Fruit fly (Drosophila melanogaster) whole organism, embryonic: ENCODE data around the gene CG5541.
A peak's percentile ranks its signal among the peaks of the same experiment; 100 is the strongest.

Experiments
- ATbp ChIP-seq: fragments of 200-800 bp; sonication (Bioruptor generic); optimal IDR thresholded peaks from 2 replicates; lab custom pipeline; 2017; ENCODE audit warnings: missing biosample characterization, mild to moderate bottlenecking, missing genetic modification characterization, missing genetic modification reagents
- CG12659 ChIP-seq: fragments of 200-800 bp; sonication (Bioruptor generic); optimal IDR thresholded peaks from 3 replicates; lab custom pipeline; 2017; ENCODE audit warnings: mild to moderate bottlenecking, missing biosample characterization, missing genetic modification reagents, missing genetic modification characterization
- CG14050 ChIP-seq: fragments of 200-800 bp; sonication (Bioruptor generic); IDR thresholded peaks from 3 replicates; pipeline ENCODE4 v1.3.6; 2022; ENCODE audit warnings: missing biosample characterization, missing genetic modification characterization
- CG17361 ChIP-seq: fragments of 200-800 bp; sonication (Bioruptor generic); IDR thresholded peaks from 3 replicates; pipeline ENCODE4 v1.3.6; 2022; ENCODE audit warnings: missing biosample characterization, missing genetic modification characterization
- CG17568 ChIP-seq: fragments of 200-800 bp; sonication (Bioruptor generic); optimal IDR thresholded peaks from 2 replicates; lab custom pipeline; 2018; ENCODE audit warnings: missing biosample characterization, mild to moderate bottlenecking, missing genetic modification characterization, moderate library complexity
- CG2199 ChIP-seq: fragments of 200-800 bp; sonication (Bioruptor generic); IDR thresholded peaks from 3 replicates; pipeline ENCODE4 v1.3.6; 2022; ENCODE audit warnings: missing biosample characterization, missing genetic modification characterization
- CG2875 ChIP-seq: fragments of 200-800 bp; sonication (Bioruptor generic); optimal IDR thresholded peaks from 2 replicates; lab custom pipeline; 2017; ENCODE audit warnings: missing biosample characterization, mild to moderate bottlenecking, missing genetic modification characterization, missing genetic modification reagents
- CG33557 ChIP-seq: fragments of 200-800 bp; sonication (Bioruptor generic); optimal IDR thresholded peaks from 2 replicates; lab custom pipeline; 2019; ENCODE audit warnings: missing biosample characterization, mild to moderate bottlenecking, missing genetic modification characterization, moderate library complexity
- CG34422 ChIP-seq: fragments of 200-800 bp; sonication (Bioruptor generic); IDR thresholded peaks from 3 replicates; pipeline ENCODE4 v1.3.6; 2022; ENCODE audit warnings: missing biosample characterization, missing genetic modification characterization
- CG4282 ChIP-seq: fragments of 200-800 bp; sonication (Bioruptor generic); optimal IDR thresholded peaks from 2 replicates; lab custom pipeline; 2016; ENCODE audit warnings: missing biosample characterization, missing genetic modification characterization
- CG4404 ChIP-seq: fragments of 200-800 bp; sonication (Bioruptor generic); IDR thresholded peaks from 2 replicates; pipeline ENCODE4 v1.3.6; 2022; ENCODE audit warnings: missing biosample characterization, missing genetic modification characterization
- CG4854 ChIP-seq: fragments of 200-800 bp; sonication (Bioruptor generic); optimal IDR thresholded peaks from 2 replicates; lab custom pipeline; 2016; ENCODE audit warnings: missing biosample characterization, missing genetic modification characterization, inconsistent platforms
- CG7357 ChIP-seq: fragments of 200-800 bp; sonication (Bioruptor generic); IDR thresholded peaks from 3 replicates; pipeline ENCODE4 v1.3.6; 2022; ENCODE audit warnings: missing biosample characterization, missing genetic modification characterization
- CG7372 ChIP-seq: fragments of 200-800 bp; sonication (Bioruptor generic); IDR thresholded peaks from 2 replicates; pipeline ENCODE4 v1.3.6; 2022; ENCODE audit warnings: missing biosample characterization, missing genetic modification characterization
- CG7745 ChIP-seq: fragments of 200-800 bp; sonication (Bioruptor generic); optimal IDR thresholded peaks from 2 replicates; lab custom pipeline; 2018; ENCODE audit warnings: missing biosample characterization, mild to moderate bottlenecking, missing genetic modification characterization, moderate library complexity
- CG8944 ChIP-seq: fragments of 200-800 bp; sonication (Bioruptor generic); optimal IDR thresholded peaks from 3 replicates; lab custom pipeline; 2016; ENCODE audit warnings: missing biosample characterization, missing genetic modification characterization
- CG9609 ChIP-seq: fragments of 200-800 bp; sonication (Bioruptor generic); optimal IDR thresholded peaks from 3 replicates; lab custom pipeline; 2016; ENCODE audit warnings: missing biosample characterization, missing genetic modification characterization
- CG9876 ChIP-seq: fragments of 200-800 bp; sonication (Bioruptor generic); optimal IDR thresholded peaks from 2 replicates; lab custom pipeline; 2016; ENCODE audit warnings: missing biosample characterization, missing genetic modification characterization
- Dek ChIP-seq: fragments of 200-800 bp; sonication (Bioruptor generic); optimal IDR thresholded peaks from 3 replicates; lab custom pipeline; 2019; ENCODE audit warnings: missing biosample characterization, mild to moderate bottlenecking, missing genetic modification characterization, moderate library complexity
- Dref ChIP-seq: fragments of 200-800 bp; sonication (Bioruptor generic); IDR thresholded peaks from 2 replicates; pipeline ENCODE4 v1.3.6; 2022; ENCODE audit warnings: missing biosample characterization, missing genetic modification characterization
- Ets65A ChIP-seq: fragments of 200-800 bp; sonication (Bioruptor generic); peaks from one replicate; lab custom pipeline; 2016; ENCODE audit warnings: missing biosample characterization, missing genetic modification characterization
- HHEX ChIP-seq: fragments of 200-800 bp; sonication (Bioruptor generic); optimal IDR thresholded peaks from 3 replicates; lab custom pipeline; 2017; ENCODE audit warnings: missing biosample characterization, mild to moderate bottlenecking, missing genetic modification characterization, missing genetic modification reagents
- Hmx ChIP-seq: fragments of 200-800 bp; sonication (Bioruptor generic); optimal IDR thresholded peaks from 2 replicates; lab custom pipeline; 2016; ENCODE audit warnings: missing biosample characterization, missing genetic modification characterization
- Lim3 ChIP-seq: fragments of 200-800 bp; sonication (Bioruptor generic); IDR thresholded peaks from 2 replicates; pipeline ENCODE4 v1.3.6; 2022; ENCODE audit warnings: missing biosample characterization, missing genetic modification characterization
- MBD-R2 ChIP-seq: fragments of 200-800 bp; sonication (Bioruptor generic); IDR thresholded peaks from 2 replicates; pipeline ENCODE4 v1.3.6; 2022; ENCODE audit warnings: missing biosample characterization, missing genetic modification characterization
- NfI ChIP-seq: fragments of 200-800 bp; sonication (Bioruptor generic); optimal IDR thresholded peaks from 3 replicates; lab custom pipeline; 2018; ENCODE audit warnings: missing biosample characterization, mild to moderate bottlenecking, missing genetic modification characterization, moderate library complexity
- Opbp ChIP-seq: fragments of 200-800 bp; sonication (Bioruptor generic); IDR thresholded peaks from 3 replicates; pipeline ENCODE4 v1.3.6; 2022; ENCODE audit warnings: missing biosample characterization, missing genetic modification characterization; ENCODE audit not compliant: partially characterized antibody
- Sry-β ChIP-seq: fragments of 200-800 bp; sonication (Bioruptor generic); optimal IDR thresholded peaks from 2 replicates; lab custom pipeline; 2018; ENCODE audit warnings: missing biosample characterization, mild to moderate bottlenecking, missing genetic modification characterization, moderate library complexity
- ap ChIP-seq: fragments of 200-800 bp; sonication (Bioruptor generic); IDR thresholded peaks from 2 replicates; pipeline ENCODE4 v1.3.6; 2022; ENCODE audit warnings: missing biosample characterization, missing genetic modification characterization
- ara ChIP-seq: fragments of 200-800 bp; sonication (Bioruptor generic); IDR thresholded peaks from 2 replicates; pipeline ENCODE4 v1.3.6; 2022; ENCODE audit warnings: missing biosample characterization, missing genetic modification characterization
- ase ChIP-seq: fragments of 200-800 bp; sonication (Bioruptor generic); IDR thresholded peaks from 3 replicates; pipeline ENCODE4 v1.3.6; 2022; ENCODE audit warnings: missing biosample characterization, missing genetic modification characterization
- bigmax ChIP-seq: fragments of 200-800 bp; sonication (Bioruptor generic); optimal IDR thresholded peaks from 2 replicates; lab custom pipeline; 2018; ENCODE audit warnings: missing biosample characterization, mild to moderate bottlenecking, missing genetic modification characterization
- dan ChIP-seq: fragments of 200-800 bp; sonication (Bioruptor generic); IDR thresholded peaks from 2 replicates; pipeline ENCODE4 v1.3.6; 2022; ENCODE audit warnings: missing biosample characterization, missing genetic modification characterization
- dysf ChIP-seq: fragments of 200-800 bp; sonication (Bioruptor generic); IDR thresholded peaks from 3 replicates; pipeline ENCODE4 v1.3.6; 2022; ENCODE audit warnings: missing biosample characterization, missing genetic modification characterization
- fd3F ChIP-seq: fragments of 200-800 bp; sonication (Bioruptor generic); optimal IDR thresholded peaks from 2 replicates; lab custom pipeline; 2018; ENCODE audit warnings: missing biosample characterization, mild to moderate bottlenecking, missing genetic modification characterization, moderate library complexity
- fd96Cb ChIP-seq: fragments of 200-800 bp; sonication (Bioruptor generic); optimal IDR thresholded peaks from 2 replicates; lab custom pipeline; 2018; ENCODE audit warnings: missing biosample characterization, mild to moderate bottlenecking, missing genetic modification characterization, moderate library complexity
- gce ChIP-seq: fragments of 200-800 bp; sonication (Bioruptor generic); IDR thresholded peaks from 3 replicates; pipeline ENCODE4 v1.3.6; 2022; ENCODE audit warnings: missing biosample characterization, missing genetic modification characterization
- hbn ChIP-seq: fragments of 200-800 bp; sonication (Bioruptor generic); IDR thresholded peaks from 2 replicates; pipeline ENCODE4 v1.3.6; 2022; ENCODE audit warnings: missing biosample characterization, missing genetic modification characterization; ENCODE audit not compliant: partially characterized antibody
- hkb ChIP-seq, 2 experiments: fragments of 200-800 bp in 1 of 2; fragments of >200 bp in 1 of 2; sonication (Bioruptor generic) in 1 of 2; IDR thresholded peaks in 1 of 2; optimal IDR thresholded peaks in 1 of 2; 2 replicates each; pipeline versions ENCODE4 v1.3.6 to Lab custom; 2017 to 2022; ENCODE audit warnings: missing biosample characterization in 1 of 2, missing genetic modification characterization in 1 of 2
- nerfin-2 ChIP-seq: fragments of 200-800 bp; sonication (Bioruptor generic); IDR thresholded peaks from 2 replicates; pipeline ENCODE4 v1.3.6; 2022; ENCODE audit warnings: missing biosample characterization, missing genetic modification characterization; ENCODE audit not compliant: partially characterized antibody
- pnt ChIP-seq: fragments of 200-800 bp; sonication (Bioruptor generic); optimal IDR thresholded peaks from 3 replicates; lab custom pipeline; 2016; ENCODE audit warnings: missing biosample characterization, missing genetic modification characterization
- row ChIP-seq: fragments of 200-800 bp; sonication (Bioruptor generic); IDR thresholded peaks from 3 replicates; pipeline ENCODE4 v1.3.6; 2022; ENCODE audit warnings: missing biosample characterization, missing genetic modification characterization
- seq ChIP-seq: fragments of 200-800 bp; sonication (Bioruptor generic); IDR thresholded peaks from 2 replicates; pipeline ENCODE4 v1.3.6; 2022; ENCODE audit warnings: missing biosample characterization, missing genetic modification characterization
- sob ChIP-seq: fragments of 200-800 bp; sonication (Bioruptor generic); IDR thresholded peaks from 2 replicates; pipeline ENCODE4 v1.3.6; 2022; ENCODE audit warnings: missing biosample characterization, missing genetic modification characterization
- unc-4 ChIP-seq: fragments of 200-800 bp; sonication (Bioruptor generic); IDR thresholded peaks from 2 replicates; pipeline ENCODE4 v1.3.6; 2022; ENCODE audit warnings: missing biosample characterization, missing genetic modification characterization; ENCODE audit not compliant: partially characterized antibody
- vnd ChIP-seq: fragments of 200-800 bp; sonication (Bioruptor generic); IDR thresholded peaks from 3 replicates; pipeline ENCODE4 v1.3.6; 2022; ENCODE audit warnings: missing biosample characterization, missing genetic modification characterization; ENCODE audit not compliant: partially characterized antibody
- vvl ChIP-seq: fragments of 200-800 bp; sonication (Bioruptor generic); IDR thresholded peaks from 2 replicates; pipeline ENCODE4 v1.3.6; 2022; ENCODE audit warnings: missing biosample characterization, missing genetic modification characterization
- wek ChIP-seq: fragments of 200-800 bp; sonication (Bioruptor generic); optimal IDR thresholded peaks from 3 replicates; lab custom pipeline; 2018; ENCODE audit warnings: missing biosample characterization, mild to moderate bottlenecking, missing genetic modification characterization, moderate library complexity
- zfh2 ChIP-seq: fragments of 200-800 bp; sonication (Bioruptor generic); optimal IDR thresholded peaks from 2 replicates; lab custom pipeline; 2016; ENCODE audit warnings: missing biosample characterization, missing genetic modification characterization

CG5541 gene

DNA sequence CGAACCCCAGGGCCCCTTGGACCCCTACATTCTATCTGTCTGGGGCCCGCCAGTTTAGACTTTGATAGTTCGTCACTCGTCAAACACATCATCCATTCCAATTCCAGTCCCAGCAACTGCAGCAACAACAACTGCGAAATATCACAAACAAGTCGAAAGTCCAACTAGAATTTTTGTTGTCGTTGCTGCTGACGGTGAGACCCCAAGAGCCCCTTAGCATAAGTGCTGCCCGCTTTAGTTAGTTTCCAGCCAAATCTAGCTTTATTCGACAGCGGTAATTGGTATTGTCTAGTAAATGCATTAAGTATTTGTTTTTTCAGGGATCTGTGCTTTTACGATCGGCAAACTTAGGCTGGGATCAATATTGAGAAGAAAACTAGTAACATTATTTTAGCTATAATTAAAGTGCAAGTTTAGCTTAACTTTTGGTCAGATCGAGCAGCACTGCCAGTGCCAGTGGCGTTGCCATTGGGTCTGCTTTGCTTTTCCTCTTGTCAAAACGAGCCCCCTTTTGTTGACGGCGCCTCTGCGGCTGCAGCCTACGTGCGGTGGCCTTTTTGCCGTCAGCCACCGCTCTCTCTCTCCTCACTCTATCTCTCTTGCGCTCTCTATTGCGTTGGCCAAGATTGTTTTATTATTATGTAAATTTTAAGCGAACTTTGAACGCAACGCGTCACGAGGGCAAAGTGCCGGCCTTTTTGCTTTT, 30.9 kb downstream of the CG5541 start (continued):
- peak; percentile 83 for TF ChIP-seq CG7372 (GFP tag; lab: Robert Waterston, UW)
- peak; percentile 84 for TF ChIP-seq ATbp (GFP tag; lab: Kevin White, UChicago)
- no peak for TF ChIP-seq hbn (GFP tag; lab: Robert Waterston, UW)
- TF ChIP-seq Sry-β (GFP tag; lab: Kevin White, UChicago): peak; percentile 97
- peak; percentile 90 for TF ChIP-seq HHEX
- no peak for TF ChIP-seq bigmax (GFP tag; lab: Kevin White, UChicago)
- TF ChIP-seq fd96Cb (tag; lab: Kevin White, UChicago): peak; percentile 80
- peak; percentile 80 for TF ChIP-seq fd3F (GFP tag; lab: Kevin White, UChicago)
- peak; percentile 93 for TF ChIP-seq zfh2 (GFP tag; lab: Kevin White, UChicago)
- TF ChIP-seq MBD-R2 (GFP tag; lab: Robert Waterston, UW): peak; percentile 60
- peak; percentile 76 for TF ChIP-seq CG7357 (GFP tag; lab: Robert Waterston, UW)
- peak; percentile 83 for TF ChIP-seq ase
- TF ChIP-seq CG2875 (GFP tag; lab: Kevin White, UChicago): peak; percentile 68
- TF ChIP-seq CG4404: peak; percentile 69
- TF ChIP-seq Dref (GFP tag; lab: Robert Waterston, UW): peak; percentile 45
- peak; percentile 86 for TF ChIP-seq CG4282
- TF ChIP-seq ap (GFP tag; lab: Robert Waterston, UW): peak; percentile 62
- peak; percentile 88 for TF ChIP-seq seq
- peak; percentile 37; the same call in 1 of the 2 replicates for TF ChIP-seq dan
- TF ChIP-seq sob: peak; percentile 91
- peak; percentile 88 for TF ChIP-seq CG8944 (GFP tag; lab: Kevin White, UChicago)
- TF ChIP-seq Dek (tag; lab: Kevin White, UChicago): peak; percentile 80
- no peak for TF ChIP-seq CG2199
- TF ChIP-seq Ets65A (GFP tag; lab: Kevin White, UChicago): peak; percentile 99
- TF ChIP-seq wek (GFP tag; lab: Kevin White, UChicago): peak; percentile 12
- peak; percentile 91 for TF ChIP-seq vvl (GFP tag; lab: Robert Waterston, UW)
- peak; percentile 89 for TF ChIP-seq CG9876 (GFP tag; lab: Kevin White, UChicago)
- peak; percentile 51; the same call in 1 of the 3 replicates for TF ChIP-seq gce (GFP tag; lab: Robert Waterston, UW)
- peak; percentile 68 for TF ChIP-seq ara (GFP tag; lab: Robert Waterston, UW)
- no peak for TF ChIP-seq vnd (GFP tag; lab: Robert Waterston, UW)
- peak; percentile 92 for TF ChIP-seq CG12659 (GFP tag; lab: Kevin White, UChicago)
- TF ChIP-seq CG14050 (GFP tag; lab: Robert Waterston, UW): peak; percentile 70
- TF ChIP-seq pnt (GFP tag; lab: Kevin White, UChicago): peak; percentile 91
- peak; percentile 84 for TF ChIP-seq CG17361 (GFP tag; lab: Robert Waterston, UW)
- no peak for TF ChIP-seq unc-4
- TF ChIP-seq CG17568 (GFP tag; lab: Kevin White, UChicago): peak; percentile 77
- peak; percentile 44 for TF ChIP-seq hkb (optimal IDR thresholded peaks at IDR 0.05; lab: Kevin White, UChicago)
- peak; percentile 86 for TF ChIP-seq hkb (GFP tag; IDR thresholded peaks at IDR 0.05; lab: Robert Waterston, UW)
- peak; percentile 70 for TF ChIP-seq Hmx (GFP tag; lab: Kevin White, UChicago)
- TF ChIP-seq CG9609 (GFP tag; lab: Kevin White, UChicago): peak; percentile 89
- peak; percentile 98 for TF ChIP-seq row (GFP tag; lab: Robert Waterston, UW)
- no peak for TF ChIP-seq Lim3 (GFP tag; lab: Robert Waterston, UW)
- TF ChIP-seq dysf (GFP tag; lab: Robert Waterston, UW): peak; percentile 93
- TF ChIP-seq Opbp: no peak
- TF ChIP-seq CG34422: peak; percentile 89; the same call in 2 of the 3 replicates
- peak; percentile 79 for TF ChIP-seq CG4854 (GFP tag; lab: Kevin White, UChicago)
- TF ChIP-seq CG33557 (GFP tag; lab: Kevin White, UChicago): peak; percentile 54
- peak; percentile 89 for TF ChIP-seq NfI (GFP tag; lab: Kevin White, UChicago)
- TF ChIP-seq nerfin-2 (GFP tag; lab: Robert Waterston, UW): no peak
- no peak for TF ChIP-seq CG7745 (tag; lab: Kevin White, UChicago)
